Worm (Caenorhabditis elegans) whole organism, mixed stage, embryonic: ENCODE measurements around the gene E02H1.6.
A peak's percentile ranks its signal among the peaks of the same experiment; 100 is the strongest.

Source experiments
- M03D4.4 ChIP-seq: sonication (generic microtip); optimal IDR thresholded peaks from 2 replicates; lab custom pipeline; 2017; ENCODE audit warnings: mild to moderate bottlenecking, missing genetic modification characterization, missing compliant biosample characterization
- bed-3 ChIP-seq: fragments of 200-800 bp; sonication (Bioruptor generic); optimal IDR thresholded peaks from 3 replicates; lab custom pipeline; 2018; ENCODE audit warnings: mild to moderate bottlenecking, missing genetic modification characterization, moderate library complexity, missing compliant biosample characterization
- blmp-1 ChIP-seq: fragments of 150-350 bp; optimal IDR thresholded peaks from 2 replicates; lab custom pipeline; 2014; ENCODE audit warnings: missing biosample characterization, missing genetic modification characterization
- ceh-43 ChIP-seq: fragments of 200-800 bp; sonication (Bioruptor generic); optimal IDR thresholded peaks from 2 replicates; lab custom pipeline; 2018; ENCODE audit warnings: mild to moderate bottlenecking, missing genetic modification characterization, moderate library complexity, missing compliant biosample characterization
- ceh-83 ChIP-seq: fragments of 200-800 bp; sonication (Bioruptor generic); optimal IDR thresholded peaks from 2 replicates; lab custom pipeline; 2018; ENCODE audit warnings: mild to moderate bottlenecking, missing genetic modification characterization, missing compliant biosample characterization
- ces-1 ChIP-seq: fragments of 150-350 bp; optimal IDR thresholded peaks from 2 replicates; lab custom pipeline; 2014; ENCODE audit warnings: missing biosample characterization, missing genetic modification reagents, missing genetic modification characterization
- cnd-1 ChIP-seq: fragments of 200-800 bp; sonication (Bioruptor generic); optimal IDR thresholded peaks from 2 replicates; lab custom pipeline; 2018; ENCODE audit warnings: mild to moderate bottlenecking, missing genetic modification characterization, missing compliant biosample characterization
- drap-1 ChIP-seq: fragments of 200-800 bp; sonication (Bioruptor generic); optimal IDR thresholded peaks from 3 replicates; lab custom pipeline; 2018; ENCODE audit warnings: mild to moderate bottlenecking, missing genetic modification characterization, missing compliant biosample characterization
- elt-1 ChIP-seq: sonication (generic microtip); optimal IDR thresholded peaks from 2 replicates; lab custom pipeline; 2017; ENCODE audit warnings: missing genetic modification characterization, mild to moderate bottlenecking, missing compliant biosample characterization, antibody characterized with exemption, moderate library complexity, borderline replicate concordance; ENCODE audit not compliant: insufficient read depth
- elt-3 ChIP-seq: fragments of 150-350 bp; optimal IDR thresholded peaks from 2 replicates; lab custom pipeline; 2014; ENCODE audit warnings: missing biosample characterization, missing genetic modification characterization
- flh-1 ChIP-seq: fragments of 200-800 bp; sonication (Bioruptor generic); optimal IDR thresholded peaks from 2 replicates; lab custom pipeline; 2018; ENCODE audit warnings: mild to moderate bottlenecking, missing genetic modification characterization, moderate library complexity, missing compliant biosample characterization
- ham-2 ChIP-seq: fragments of 200-800 bp; sonication (Bioruptor generic); optimal IDR thresholded peaks from 2 replicates; lab custom pipeline; 2018; ENCODE audit warnings: mild to moderate bottlenecking, missing genetic modification characterization, missing compliant biosample characterization
- hlh-1 ChIP-seq: fragments of 150-350 bp; optimal IDR thresholded peaks from 2 replicates; lab custom pipeline; 2014; ENCODE audit warnings: missing biosample characterization, missing genetic modification reagents, missing genetic modification characterization
- lin-13 ChIP-seq: fragments of 150-350 bp; optimal IDR thresholded peaks from 2 replicates; lab custom pipeline; 2014; ENCODE audit warnings: missing biosample characterization, missing genetic modification characterization
- lin-32 ChIP-seq: fragments of 200-800 bp; sonication (Bioruptor generic); optimal IDR thresholded peaks from 2 replicates; lab custom pipeline; 2018; ENCODE audit warnings: mild to moderate bottlenecking, missing genetic modification characterization, missing compliant biosample characterization
- lsy-2 ChIP-seq: fragments of 150-350 bp; optimal IDR thresholded peaks from 2 replicates; lab custom pipeline; 2014; ENCODE audit warnings: missing biosample characterization, missing genetic modification characterization
- mls-2 ChIP-seq: sonication (generic microtip); optimal IDR thresholded peaks from 2 replicates; lab custom pipeline; 2016; ENCODE audit warnings: mild to moderate bottlenecking, missing genetic modification characterization, moderate library complexity, missing compliant biosample characterization
- nhr-12 ChIP-seq: fragments of 150-350 bp; optimal IDR thresholded peaks from 2 replicates; lab custom pipeline; 2014; ENCODE audit warnings: missing biosample characterization, missing genetic modification characterization
- nhr-2 ChIP-seq: fragments of 150-350 bp; optimal IDR thresholded peaks from 2 replicates; lab custom pipeline; 2014; ENCODE audit warnings: missing biosample characterization, missing genetic modification characterization
- nhr-237 ChIP-seq: fragments of 150-350 bp; optimal IDR thresholded peaks from 2 replicates; lab custom pipeline; 2014; ENCODE audit warnings: missing biosample characterization, missing genetic modification characterization
- nhr-28 ChIP-seq: fragments of 150-350 bp; optimal IDR thresholded peaks from 2 replicates; lab custom pipeline; 2014; ENCODE audit warnings: missing biosample characterization, missing genetic modification characterization
- nhr-76 ChIP-seq: sonication (generic microtip); optimal IDR thresholded peaks from 2 replicates; lab custom pipeline; 2017; ENCODE audit warnings: missing biosample characterization, missing genetic modification characterization
- pha-4 ChIP-seq: fragments of 150-350 bp; optimal IDR thresholded peaks from 2 replicates; lab custom pipeline; 2018; ENCODE audit warnings: missing biosample characterization, missing genetic modification reagents, missing genetic modification characterization
- sem-2 ChIP-seq: fragments of 200-800 bp; sonication (Bioruptor generic); optimal IDR thresholded peaks from 2 replicates; lab custom pipeline; 2018; ENCODE audit warnings: mild to moderate bottlenecking, missing genetic modification characterization, missing compliant biosample characterization
- snpc-4 ChIP-seq: fragments of 150-350 bp; optimal IDR thresholded peaks from 2 replicates; lab custom pipeline; 2014; ENCODE audit warnings: missing biosample characterization, missing genetic modification characterization
- sptf-1 ChIP-seq: sonication (generic microtip); optimal IDR thresholded peaks from 2 replicates; lab custom pipeline; 2017; ENCODE audit warnings: mild to moderate bottlenecking, missing genetic modification characterization, moderate library complexity, missing compliant biosample characterization
- tbx-8 ChIP-seq: fragments of 200-800 bp; sonication (Bioruptor generic); optimal IDR thresholded peaks from 2 replicates; lab custom pipeline; 2018; ENCODE audit warnings: mild to moderate bottlenecking, missing genetic modification characterization, moderate library complexity, missing compliant biosample characterization
- unc-39 ChIP-seq: fragments of 150-350 bp; optimal IDR thresholded peaks from 2 replicates; lab custom pipeline; 2014; ENCODE audit warnings: missing biosample characterization, missing genetic modification characterization
- unc-62 ChIP-seq: fragments of 150-350 bp; optimal IDR thresholded peaks from 2 replicates; lab custom pipeline; 2014; ENCODE audit warnings: missing biosample characterization, missing genetic modification reagents, missing genetic modification characterization
- zip-8 ChIP-seq: fragments of 150-350 bp; optimal IDR thresholded peaks from 2 replicates; lab custom pipeline; 2014; ENCODE audit warnings: missing biosample characterization, missing genetic modification characterization
- ztf-11 ChIP-seq: fragments of 150-350 bp; optimal IDR thresholded peaks from 2 replicates; lab custom pipeline; 2014; ENCODE audit warnings: missing biosample characterization, missing genetic modification characterization

E02H1.6 gene

DNA sequence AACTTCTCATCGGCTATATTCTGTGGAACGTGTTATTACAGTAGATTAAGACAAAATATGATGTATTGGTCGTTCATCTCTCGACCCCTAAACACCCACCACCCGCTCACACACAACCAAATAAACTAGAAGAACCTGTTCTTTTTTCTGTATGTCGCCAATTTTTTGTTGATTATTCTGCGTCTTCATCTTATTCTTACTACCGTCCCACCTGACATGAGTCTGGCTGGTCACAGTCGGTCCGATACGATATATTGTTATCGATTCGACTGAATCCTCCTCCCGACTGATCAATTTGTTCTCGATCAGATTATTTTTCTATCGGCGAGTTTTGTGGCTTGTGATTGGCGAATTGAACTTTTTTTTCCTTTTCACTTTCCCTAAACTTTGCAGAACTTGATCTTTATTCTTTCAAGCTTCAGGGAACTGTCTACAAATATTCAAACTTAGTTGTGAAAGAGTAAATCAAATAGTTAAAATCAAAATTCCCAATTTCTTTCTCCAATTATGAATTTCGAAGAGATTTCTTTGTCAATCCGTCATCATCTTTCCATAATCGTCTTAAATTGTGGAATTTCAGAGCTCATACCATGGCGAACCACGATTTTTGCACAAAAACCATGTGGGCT is 41.5 kb upstream of the E02H1.6 start, which contains the start of gene F35H8.2:
TSS of gene F35H8.2 (plus strand) at position 579 of the 629 bp plus-strand sequence.
- TF ChIP-seq mls-2 (tag; lab: Kevin White, UChicago) (no peak), hlh-1 (no peak), lin-32 (GFP tag; lab: Kevin White, UChicago) (no peak)
- TF ChIP-seq, all 35 proteins: peak for 0

DNA sequence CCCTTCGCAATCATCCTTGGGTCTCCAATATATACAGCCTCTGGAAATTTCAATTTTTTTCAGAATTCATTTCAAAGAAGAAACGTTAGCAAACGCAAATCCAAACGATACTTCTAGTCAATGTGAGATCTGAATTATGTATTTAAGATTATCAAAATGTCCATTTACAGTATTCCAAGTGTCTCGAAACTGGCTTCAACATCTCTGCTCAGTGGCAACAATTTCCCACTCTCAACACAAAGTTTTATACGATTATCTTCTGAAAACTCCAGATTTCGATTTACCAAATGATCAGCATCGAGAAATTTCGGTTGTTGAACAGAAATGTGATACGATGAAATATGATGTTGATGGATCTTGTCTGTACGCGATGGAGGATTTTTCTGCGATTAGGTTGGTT is 39.9 kb upstream of the E02H1.6 start:
- TF ChIP-seq ztf-11 (tag; lab: Kevin White, UChicago) (no peak), flh-1 (GFP tag; lab: Kevin White, UChicago) (no peak), tbx-8 (GFP tag; lab: Kevin White, UChicago) (no peak), sem-2 (no peak)
- TF ChIP-seq, all 35 proteins: peak for 0

DNA sequence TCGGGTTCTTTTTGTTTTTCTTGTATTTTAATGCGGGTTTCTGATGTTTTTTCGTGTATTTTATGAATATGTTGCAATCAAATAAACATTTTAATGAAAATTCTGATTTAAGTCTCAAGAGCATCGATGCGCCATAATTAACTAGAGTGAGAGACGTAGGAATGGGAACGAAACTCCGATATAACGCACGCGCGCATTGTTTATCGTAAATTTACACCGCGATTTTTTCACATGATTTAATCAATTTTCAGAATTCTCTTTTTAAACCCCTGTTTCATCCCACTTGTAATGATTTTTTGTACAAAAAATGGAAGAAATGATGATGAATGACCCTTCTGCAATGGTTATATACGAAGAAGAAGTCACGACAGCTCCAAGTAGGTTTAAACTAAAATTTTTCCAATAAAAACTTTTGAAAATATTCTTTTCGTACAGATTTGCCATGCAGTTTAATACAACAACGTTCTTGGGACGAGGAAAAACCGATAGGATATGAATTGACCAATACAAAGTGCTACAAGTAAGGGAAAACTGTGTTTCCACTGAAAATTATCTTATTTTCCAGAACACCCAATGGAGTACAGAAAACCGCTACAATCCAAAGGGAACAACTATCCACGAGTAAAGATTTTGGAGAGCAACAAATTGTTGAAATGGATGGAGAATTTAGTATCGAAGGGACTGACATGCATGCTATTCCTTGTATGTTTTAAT is 38.9 kb upstream of the E02H1.6 start, which contains the start of gene zfp-2:
TSS of gene zfp-2 (plus strand) at position 214 of the 714 bp plus-strand sequence.
- TF ChIP-seq ces-1 (GFP tag; lab: Kevin White, UChicago) (peak; percentile 82), bed-3 (GFP tag; lab: Kevin White, UChicago) (no peak), zip-8 (tag; lab: Kevin White, UChicago) (no peak), tbx-8 (GFP tag; lab: Kevin White, UChicago) (no peak), hlh-1 (no peak), lsy-2 (peak; percentile 8), lin-13 (tag; lab: Kevin White, UChicago) (no peak)

DNA sequence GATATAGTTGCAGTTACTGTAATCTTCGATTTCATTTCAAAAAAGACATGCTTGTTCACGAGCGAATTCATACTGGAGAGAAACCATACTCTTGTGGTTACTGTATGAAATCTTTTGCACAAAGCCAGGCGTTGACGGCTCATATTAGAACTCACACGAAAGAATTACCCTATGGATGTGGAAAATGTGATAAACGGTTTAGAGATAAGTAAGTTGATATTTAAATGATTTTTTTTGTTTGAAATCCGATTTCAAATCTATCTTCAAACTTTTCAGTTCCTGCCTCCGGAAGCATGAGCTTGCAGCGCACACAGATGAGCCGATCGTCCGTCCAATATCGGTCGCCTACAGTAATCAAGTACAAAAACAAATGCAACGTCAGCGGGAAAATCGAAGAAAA is 37.6 kb upstream of the E02H1.6 start:
- TF ChIP-seq unc-62 = no peak
- TF ChIP-seq ceh-83 (GFP tag; lab: Kevin White, UChicago) = no peak
- TF ChIP-seq sem-2 = no peak
- TF ChIP-seq blmp-1 (tag; lab: Kevin White, UChicago) = no peak
- no peak for TF ChIP-seq ham-2 (GFP tag; lab: Kevin White, UChicago)
- TF ChIP-seq nhr-237 (tag; lab: Kevin White, UChicago) = no peak
- TF ChIP-seq zip-8 (tag; lab: Kevin White, UChicago) = no peak
- no peak for TF ChIP-seq elt-1 (tag; lab: Kevin White, UChicago)
- TF ChIP-seq lin-13 (tag; lab: Kevin White, UChicago) = no peak
- no peak for TF ChIP-seq ceh-43 (GFP tag; lab: Kevin White, UChicago)
- no peak for TF ChIP-seq pha-4 (tag; lab: Kevin White, UChicago)
- no peak for TF ChIP-seq nhr-28 (tag; lab: Kevin White, UChicago)
- TF ChIP-seq nhr-2 (tag; lab: Kevin White, UChicago) = no peak
- TF ChIP-seq nhr-12 = no peak
- no peak for TF ChIP-seq unc-39 (tag; lab: Kevin White, UChicago)
- TF ChIP-seq snpc-4 (tag; lab: Kevin White, UChicago) = no peak
- TF ChIP-seq lsy-2 = no peak
- TF ChIP-seq nhr-76 = no peak
- no peak for TF ChIP-seq mls-2 (tag; lab: Kevin White, UChicago)

DNA sequence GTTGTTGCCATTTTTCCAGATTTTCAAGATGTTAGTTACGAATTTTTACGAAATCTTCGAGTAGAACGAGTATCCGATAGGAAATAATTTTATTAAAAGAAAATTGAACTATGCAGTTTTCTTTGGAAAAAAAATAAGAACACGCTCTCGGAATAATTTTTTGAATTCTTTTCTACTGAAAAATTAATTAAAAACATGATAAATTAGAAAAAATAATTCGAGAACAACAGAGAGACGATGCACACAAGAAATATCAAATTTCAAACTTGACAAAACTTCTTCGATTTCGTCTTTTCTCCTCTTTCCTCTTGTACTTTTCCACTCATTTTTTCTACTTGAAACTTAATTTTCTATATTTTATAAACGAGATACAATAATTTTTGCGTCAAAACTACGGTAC is 36.6 kb upstream of the E02H1.6 start, which contains the start of gene F35H8.4:
TSS of gene F35H8.4 (minus strand) at position 101 of the 400 bp plus-strand sequence.
- TF ChIP-seq cnd-1 (tag; lab: Kevin White, UChicago) (no peak), ces-1 (GFP tag; lab: Kevin White, UChicago) (no peak), sptf-1 (tag; lab: Kevin White, UChicago) (no peak), blmp-1 (tag; lab: Kevin White, UChicago) (no peak), pha-4 (tag; lab: Kevin White, UChicago) (no peak), unc-39 (tag; lab: Kevin White, UChicago) (no peak), mls-2 (tag; lab: Kevin White, UChicago) (no peak), hlh-1 (no peak), M03D4.4 (no peak), lin-13 (tag; lab: Kevin White, UChicago) (no peak), drap-1 (GFP tag; lab: Kevin White, UChicago) (no peak), nhr-12 (no peak), ceh-83 (GFP tag; lab: Kevin White, UChicago) (no peak), lin-32 (GFP tag; lab: Kevin White, UChicago) (no peak), ham-2 (GFP tag; lab: Kevin White, UChicago) (no peak), zip-8 (tag; lab: Kevin White, UChicago) (no peak), elt-1 (tag; lab: Kevin White, UChicago) (no peak), tbx-8 (GFP tag; lab: Kevin White, UChicago) (no peak), ceh-43 (GFP tag; lab: Kevin White, UChicago) (no peak), elt-3 (tag; lab: Kevin White, UChicago) (no peak)
